Fruit fly (Drosophila melanogaster) whole organism, adult: ENCODE measurements around the gene Ccz1.
A peak's percentile ranks its signal among the peaks of the same experiment; 100 is the strongest.

ENCODE experiments used
- CG11617 ChIP-seq: fragments of 200-800 bp; sonication (Bioruptor generic); optimal IDR thresholded peaks from 2 replicates; lab custom pipeline; 2017; ENCODE audit warnings: mild to moderate bottlenecking, missing biosample characterization, missing genetic modification reagents, missing genetic modification characterization
- CG12768 ChIP-seq: fragments of 200-800 bp; sonication (Bioruptor generic); optimal IDR thresholded peaks from 2 replicates; lab custom pipeline; 2017; ENCODE audit warnings: missing biosample characterization, missing genetic modification characterization, mild to moderate bottlenecking, moderate library complexity, missing genetic modification reagents
- CG14711 ChIP-seq: fragments of 200-800 bp; sonication (Bioruptor generic); optimal IDR thresholded peaks from 2 replicates; lab custom pipeline; 2018; ENCODE audit warnings: missing biosample characterization, mild to moderate bottlenecking, missing genetic modification characterization, moderate library complexity
- CG1620 ChIP-seq: fragments of 200-800 bp; sonication (Bioruptor generic); optimal IDR thresholded peaks from 2 replicates; lab custom pipeline; 2016; ENCODE audit warnings: missing biosample characterization, missing genetic modification characterization
- CG33017 ChIP-seq: fragments of 200-800 bp; sonication (Bioruptor generic); optimal IDR thresholded peaks from 2 replicates; lab custom pipeline; 2018; ENCODE audit warnings: missing biosample characterization, mild to moderate bottlenecking, missing genetic modification characterization, moderate library complexity
- CG5204 ChIP-seq: fragments of 200-800 bp; sonication (Bioruptor generic); optimal IDR thresholded peaks from 2 replicates; lab custom pipeline; 2016; ENCODE audit warnings: missing biosample characterization, missing genetic modification characterization
- CG7045 ChIP-seq: fragments of 200-800 bp; sonication (Bioruptor generic); optimal IDR thresholded peaks from 2 replicates; lab custom pipeline; 2017; ENCODE audit warnings: missing biosample characterization, mild to moderate bottlenecking, missing genetic modification characterization
- CG7101 ChIP-seq: fragments of 200-800 bp; sonication (Bioruptor generic); optimal IDR thresholded peaks from 2 replicates; lab custom pipeline; 2018; ENCODE audit warnings: missing biosample characterization, mild to moderate bottlenecking, missing genetic modification characterization, moderate library complexity
- Clk ChIP-seq: fragments of 200-800 bp; sonication (Bioruptor generic); optimal IDR thresholded peaks from 2 replicates; lab custom pipeline; 2017; ENCODE audit warnings: missing biosample characterization, missing genetic modification characterization
- Crg-1 ChIP-seq: fragments of 200-800 bp; sonication (Bioruptor generic); optimal IDR thresholded peaks from 2 replicates; lab custom pipeline; 2016; ENCODE audit warnings: missing biosample characterization, missing genetic modification characterization
- Hr96 ChIP-seq: fragments of 200-800 bp; sonication (Bioruptor generic); optimal IDR thresholded peaks from 2 replicates; lab custom pipeline; 2016; ENCODE audit warnings: missing biosample characterization, missing genetic modification characterization
- Mnt ChIP-seq: fragments of 200-800 bp; sonication (Bioruptor generic); optimal IDR thresholded peaks from 2 replicates; lab custom pipeline; 2016; ENCODE audit warnings: missing biosample characterization, mild to moderate bottlenecking, missing genetic modification characterization
- bab1 ChIP-seq: fragments of 200-800 bp; sonication (Bioruptor generic); optimal IDR thresholded peaks from 3 replicates; lab custom pipeline; 2019; ENCODE audit warnings: missing biosample characterization, mild to moderate bottlenecking, missing genetic modification characterization, moderate library complexity
- cic ChIP-seq: fragments of 200-800 bp; sonication (Bioruptor generic); optimal IDR thresholded peaks from 2 replicates; lab custom pipeline; 2017; ENCODE audit warnings: missing biosample characterization, mild to moderate bottlenecking, missing genetic modification characterization, moderate library complexity
- cnc ChIP-seq, 2 experiments: fragments of >200 bp; optimal IDR thresholded peaks; 2 replicates each; lab custom pipeline; 2017
- kay ChIP-seq: fragments of 200-800 bp; sonication (Bioruptor generic); peaks from one replicate; lab custom pipeline; 2016; ENCODE audit warnings: missing biosample characterization, missing genetic modification characterization, borderline replicate concordance
- ovo ChIP-seq: fragments of 200-800 bp; sonication (Bioruptor generic); optimal IDR thresholded peaks from 2 replicates; lab custom pipeline; 2016; ENCODE audit warnings: missing biosample characterization, missing genetic modification characterization
- pad ChIP-seq: fragments of 200-800 bp; sonication (Bioruptor generic); optimal IDR thresholded peaks from 3 replicates; lab custom pipeline; 2017; ENCODE audit warnings: missing biosample characterization, missing genetic modification characterization, mild to moderate bottlenecking, moderate library complexity, missing genetic modification reagents
- tj ChIP-seq: fragments of 200-800 bp; sonication (Bioruptor generic); optimal IDR thresholded peaks from 3 replicates; lab custom pipeline; 2017; ENCODE audit warnings: missing biosample characterization, mild to moderate bottlenecking, missing genetic modification characterization, moderate library complexity
- toe ChIP-seq: fragments of 200-800 bp; sonication (Bioruptor generic); optimal IDR thresholded peaks from 2 replicates; lab custom pipeline; 2016; ENCODE audit warnings: missing biosample characterization, missing genetic modification characterization

The Ccz1 gene

dm6 chr3L:3898978-3899377 is at the start of gene Ccz1:
TSS of gene Ccz1 (minus strand) at chr3L:3899156.
- TF ChIP-seq CG1620 (GFP tag; lab: Kevin White, UChicago) (peak; percentile 82), pad (GFP tag; lab: Kevin White, UChicago) (peak; percentile 47), toe (peak; percentile 49), CG7101 (tag; lab: Kevin White, UChicago) (peak; percentile 73), Hr96 (peak; percentile 4), Clk (no peak), ovo (GFP tag; lab: Kevin White, UChicago) (peak; percentile 84), CG14711 (tag; lab: Kevin White, UChicago) (peak; percentile 11), Mnt (GFP tag; lab: Kevin White, UChicago) (peak; percentile 44), CG5204 (GFP tag; lab: Kevin White, UChicago) (peak; percentile 58), kay (GFP tag; lab: Kevin White, UChicago) (peak; percentile 84), bab1 (GFP tag; lab: Kevin White, UChicago) (peak; percentile 9), tj (GFP tag; lab: Kevin White, UChicago) (peak; percentile 28), CG11617 (peak; percentile 61), CG33017 (tag; lab: Kevin White, UChicago) (peak; percentile 47), CG7045 (GFP tag; lab: Kevin White, UChicago) (peak; percentile 58), cnc (optimal IDR thresholded peaks at IDR 0.05; lab: Kevin White, UChicago) (no peak), cic (GFP tag; lab: Kevin White, UChicago) (peak; percentile 48), Crg-1 (peak; percentile 91), CG12768 (GFP tag; lab: Kevin White, UChicago) (peak; percentile 44)

dm6 chr3L:3947301-3947941 is 48.5 kb upstream of the Ccz1 start, which contains the start of gene CG10853:
TSS of gene CG10853 (plus strand) at chr3L:3947891.
- no peak for TF ChIP-seq CG12768 (GFP tag; lab: Kevin White, UChicago)

- TF ChIP-seq CG33017 (tag; lab: Kevin White, UChicago) (peak; percentile 55), tj (GFP tag; lab: Kevin White, UChicago) (no peak), Mnt (GFP tag; lab: Kevin White, UChicago) (peak; percentile 87), Hr96 (peak; percentile 49), CG14711 (tag; lab: Kevin White, UChicago) (peak; percentile 34), CG5204 (GFP tag; lab: Kevin White, UChicago) (no peak), CG12768 (GFP tag; lab: Kevin White, UChicago) (peak; percentile 54), Clk (no peak), toe (no peak), pad (GFP tag; lab: Kevin White, UChicago) (peak; percentile 10), Crg-1 (peak; percentile 7), cic (GFP tag; lab: Kevin White, UChicago) (peak; percentile 87), CG1620 (GFP tag; lab: Kevin White, UChicago) (peak; percentile 25), CG7101 (tag; lab: Kevin White, UChicago) (peak; percentile 50), CG11617 (peak; percentile 15), bab1 (GFP tag; lab: Kevin White, UChicago) (peak; percentile 28), CG7045 (GFP tag; lab: Kevin White, UChicago) (no peak)
These were observed 43.5 kb upstream of the Ccz1 start, which contains the start of the genes CG10863 and CG14982 for dm6 chr3L:3942241-3943028. TSS of gene CG10863 (minus strand) at chr3L:3942465. TSS of gene CG14982 (plus strand) at chr3L:3942710.

- TF ChIP-seq CG14711 (tag; lab: Kevin White, UChicago) (peak; percentile 77), Crg-1 (no peak), kay (GFP tag; lab: Kevin White, UChicago) (peak; percentile 97), CG33017 (tag; lab: Kevin White, UChicago) (peak; percentile 78), Mnt (GFP tag; lab: Kevin White, UChicago) (peak; percentile 56), ovo (GFP tag; lab: Kevin White, UChicago) (no peak), cnc (optimal IDR thresholded peaks at IDR 0.05; lab: Kevin White, UChicago) (no peak), cic (GFP tag; lab: Kevin White, UChicago) (peak; percentile 86), tj (GFP tag; lab: Kevin White, UChicago) (peak; percentile 7), CG5204 (GFP tag; lab: Kevin White, UChicago) (no peak), CG7045 (GFP tag; lab: Kevin White, UChicago) (peak; percentile 53), bab1 (GFP tag; lab: Kevin White, UChicago) (peak; percentile 24), CG7101 (tag; lab: Kevin White, UChicago) (peak; percentile 86), Hr96 (no peak), CG1620 (GFP tag; lab: Kevin White, UChicago) (no peak), toe (no peak), Clk (no peak), CG12768 (GFP tag; lab: Kevin White, UChicago) (peak; percentile 67), CG11617 (peak; percentile 70), pad (GFP tag; lab: Kevin White, UChicago) (peak; percentile 10)
These were observed 41.3 kb upstream of the Ccz1 start, which contains the start of gene CG12766 for dm6 chr3L:3940075-3940819. TSS of gene CG12766 (minus strand) at chr3L:3940125.

- TF ChIP-seq cic (GFP tag; lab: Kevin White, UChicago) (no peak), Crg-1 (no peak), CG7101 (tag; lab: Kevin White, UChicago) (no peak), cnc (optimal IDR thresholded peaks at IDR 0.05; lab: Kevin White, UChicago) (no peak), toe (no peak), ovo (GFP tag; lab: Kevin White, UChicago) (no peak), CG5204 (GFP tag; lab: Kevin White, UChicago) (no peak)
These were observed 38.9 kb upstream of the Ccz1 start, which contains the start of gene CG10866 for dm6 chr3L:3937806-3938205. TSS of gene CG10866 (minus strand) at chr3L:3937992.
